Fruit fly (Drosophila melanogaster): ENCODE results near the gene CG9451.

- TF ChIP-seq CG31365 (tag; optimal IDR thresholded peaks at IDR 0.05), result no peak
- TF ChIP-seq en (GFP tag; optimal IDR thresholded peaks at IDR 0.05), result no peak
- TF ChIP-seq CG10431 (GFP tag; optimal IDR thresholded peaks at IDR 0.05), result no peak
- no peak for TF ChIP-seq Atf-2 (GFP tag; optimal IDR thresholded peaks at IDR 0.05)
- TF ChIP-seq CG12391 (tag; optimal IDR thresholded peaks at IDR 0.05), result no peak
- TF ChIP-seq p53 (GFP tag; optimal IDR thresholded peaks at IDR 0.05), result no peak
- no peak for TF ChIP-seq Hand (GFP tag; optimal IDR thresholded peaks at IDR 0.05)
- no peak for TF ChIP-seq lilli (GFP tag; optimal IDR thresholded peaks at IDR 0.05)
- no peak for TF ChIP-seq CG3995 (GFP tag; optimal IDR thresholded peaks at IDR 0.05)
- TF ChIP-seq aop (GFP tag; IDR thresholded peaks at IDR 0.05), result no peak
These were observed 18.6 kb downstream of the CG9451 start for dm6 chr3L:19482014-19482413.
